Worm (Caenorhabditis elegans): Measurements from ENCODE around the gene apc-10.

ce11 chrV:10474040-10474439 lies 47.9 kb upstream of the apc-10 start:
- TF ChIP-seq W03F9.2 (tag; optimal IDR thresholded peaks at IDR 0.05) (no peak), him-1 (tag; optimal IDR thresholded peaks at IDR 0.05) (no peak), dao-5 (tag; optimal IDR thresholded peaks at IDR 0.05) (no peak)
